Fruit fly (Drosophila melanogaster) whole organism, embryonic: ENCODE measurements around the gene dally.
A peak's percentile ranks its signal among the peaks of the same experiment; 100 is the strongest.

ENCODE experiments used
- Asciz ChIP-seq: fragments of 200-800 bp; sonication (Bioruptor generic); optimal IDR thresholded peaks from 2 replicates; lab custom pipeline; 2017; ENCODE audit warnings: missing biosample characterization, mild to moderate bottlenecking, missing genetic modification characterization, missing genetic modification reagents
- B-H1 ChIP-seq: fragments of 200-800 bp; sonication (Bioruptor generic); IDR thresholded peaks from 3 replicates; pipeline ENCODE4 v1.3.6; 2022; ENCODE audit warnings: missing biosample characterization, missing genetic modification characterization
- Bteb2 ChIP-seq: fragments of 200-800 bp; sonication (Bioruptor generic); optimal IDR thresholded peaks from 2 replicates; lab custom pipeline; 2016; ENCODE audit warnings: missing biosample characterization, missing genetic modification characterization
- CG10274 ChIP-seq: fragments of 200-800 bp; sonication (Bioruptor generic); optimal IDR thresholded peaks from 3 replicates; lab custom pipeline; 2017; ENCODE audit warnings: missing biosample characterization, mild to moderate bottlenecking, missing genetic modification characterization
- CG10654 ChIP-seq: fragments of 200-800 bp; sonication (Bioruptor generic); optimal IDR thresholded peaks from 2 replicates; lab custom pipeline; 2016; ENCODE audit warnings: missing biosample characterization, missing genetic modification characterization
- CG11085 ChIP-seq: fragments of 200-800 bp; sonication (Bioruptor generic); IDR thresholded peaks from 2 replicates; pipeline ENCODE4 v1.3.6; 2022; ENCODE audit warnings: missing biosample characterization, missing genetic modification characterization
- CG12236 ChIP-seq: fragments of 200-800 bp; sonication (Bioruptor generic); optimal IDR thresholded peaks from 2 replicates; lab custom pipeline; 2016; ENCODE audit warnings: missing biosample characterization, missing genetic modification characterization
- CG13296 ChIP-seq: fragments of 200-800 bp; sonication (Bioruptor generic); optimal IDR thresholded peaks from 3 replicates; lab custom pipeline; 2018; ENCODE audit warnings: missing biosample characterization, mild to moderate bottlenecking, missing genetic modification characterization
- CG14441 ChIP-seq: fragments of 200-800 bp; sonication (Bioruptor generic); IDR thresholded peaks from 2 replicates; pipeline ENCODE4 v1.3.6; 2022; ENCODE audit warnings: missing biosample characterization, missing genetic modification characterization
- CG15011 ChIP-seq: fragments of 200-800 bp; sonication (Bioruptor generic); optimal IDR thresholded peaks from 3 replicates; lab custom pipeline; 2018; ENCODE audit warnings: missing biosample characterization, mild to moderate bottlenecking, missing genetic modification characterization
- CG16815 ChIP-seq: fragments of 200-800 bp; sonication (Bioruptor generic); optimal IDR thresholded peaks from 3 replicates; lab custom pipeline; 2017; ENCODE audit warnings: missing biosample characterization, mild to moderate bottlenecking, missing genetic modification characterization
- CG17829 ChIP-seq: fragments of 200-800 bp; optimal IDR thresholded peaks from 2 replicates; lab custom pipeline; 2019; ENCODE audit warnings: missing biosample characterization, mild to moderate bottlenecking, missing genetic modification characterization, moderate library complexity
- CG31441 ChIP-seq: fragments of 200-800 bp; sonication (Bioruptor generic); IDR thresholded peaks from 2 replicates; pipeline ENCODE4 v1.3.6; 2022; ENCODE audit warnings: missing biosample characterization, missing genetic modification characterization
- CG3726 ChIP-seq: fragments of 200-800 bp; sonication (Bioruptor generic); IDR thresholded peaks from 3 replicates; pipeline ENCODE4, ENCODE4 v1.3.6; 2022; ENCODE audit warnings: missing biosample characterization, missing genetic modification characterization
- CG4328 ChIP-seq: fragments of 200-800 bp; sonication (Bioruptor generic); optimal IDR thresholded peaks from 3 replicates; lab custom pipeline; 2017; ENCODE audit warnings: missing biosample characterization, missing genetic modification reagents, missing genetic modification characterization
- CG4424 ChIP-seq: fragments of 200-800 bp; sonication (Bioruptor generic); optimal IDR thresholded peaks from 3 replicates; lab custom pipeline; 2016; ENCODE audit warnings: missing biosample characterization, missing genetic modification characterization
- CG4617 ChIP-seq: fragments of 200-800 bp; sonication (Bioruptor generic); optimal IDR thresholded peaks from 3 replicates; lab custom pipeline; 2016; ENCODE audit warnings: missing biosample characterization, missing genetic modification characterization, borderline replicate concordance
- CG6254 ChIP-seq: fragments of 200-800 bp; sonication (Bioruptor generic); optimal IDR thresholded peaks from 3 replicates; lab custom pipeline; 2017; ENCODE audit warnings: mild to moderate bottlenecking, missing biosample characterization, missing genetic modification reagents, missing genetic modification characterization
- CG8089 ChIP-seq: fragments of 200-800 bp; sonication (Bioruptor generic); optimal IDR thresholded peaks from 3 replicates; lab custom pipeline; 2016; ENCODE audit warnings: missing biosample characterization, missing genetic modification characterization
- CG8359 ChIP-seq: fragments of 200-800 bp; sonication (Bioruptor generic); optimal IDR thresholded peaks from 2 replicates; lab custom pipeline; 2017; ENCODE audit warnings: missing biosample characterization, mild to moderate bottlenecking, missing genetic modification characterization, borderline replicate concordance
- CG9215 ChIP-seq: fragments of 200-800 bp; sonication (Bioruptor generic); IDR thresholded peaks from 2 replicates; pipeline ENCODE4 v1.3.6; 2022; ENCODE audit warnings: missing biosample characterization, missing genetic modification characterization
- Camta ChIP-seq: fragments of 200-800 bp; sonication (Bioruptor generic); optimal IDR thresholded peaks from 2 replicates; lab custom pipeline; 2016; ENCODE audit warnings: missing biosample characterization, missing genetic modification characterization
- Dbx ChIP-seq: fragments of 200-800 bp; sonication (Bioruptor generic); IDR thresholded peaks from 3 replicates; pipeline ENCODE4 v1.3.6; 2022; ENCODE audit warnings: missing biosample characterization, missing genetic modification characterization
- Ets65A ChIP-seq: fragments of 200-800 bp; sonication (Bioruptor generic); peaks from one replicate; lab custom pipeline; 2016; ENCODE audit warnings: missing biosample characterization, missing genetic modification characterization
- Fer1 ChIP-seq: fragments of 200-800 bp; sonication (Bioruptor generic); optimal IDR thresholded peaks from 2 replicates; lab custom pipeline; 2017; ENCODE audit warnings: missing biosample characterization, mild to moderate bottlenecking, missing genetic modification characterization
- Gug ChIP-seq: fragments of 200-800 bp; sonication (Bioruptor generic); IDR thresholded peaks from 4 replicates; pipeline ENCODE4 v1.3.6; 2022; ENCODE audit warnings: missing biosample characterization, missing genetic modification characterization
- Hsf ChIP-seq: fragments of 200-800 bp; sonication (Bioruptor generic); optimal IDR thresholded peaks from 3 replicates; lab custom pipeline; 2016; ENCODE audit warnings: missing biosample characterization, missing genetic modification characterization
- MTF-1 ChIP-seq: fragments of 200-800 bp; sonication (Bioruptor generic); optimal IDR thresholded peaks from 2 replicates; lab custom pipeline; 2018; ENCODE audit warnings: missing biosample characterization, mild to moderate bottlenecking, missing genetic modification characterization, borderline replicate concordance
- Oaz ChIP-seq: fragments of 200-800 bp; sonication (Bioruptor generic); IDR thresholded peaks from 2 replicates; pipeline ENCODE4 v1.3.6; 2022; ENCODE audit warnings: missing biosample characterization, missing genetic modification characterization
- Ptx1 ChIP-seq: fragments of 200-800 bp; sonication (Bioruptor generic); IDR thresholded peaks from 2 replicates; pipeline ENCODE4 v1.3.6; 2022; ENCODE audit warnings: missing biosample characterization, missing genetic modification characterization
- Xrp1 ChIP-seq: fragments of 200-800 bp; sonication (Bioruptor generic); IDR thresholded peaks from 2 replicates; pipeline ENCODE4 v1.3.6; 2022; ENCODE audit warnings: missing biosample characterization, missing genetic modification characterization
- al ChIP-seq: fragments of 200-800 bp; sonication (Bioruptor generic); IDR thresholded peaks from 2 replicates; pipeline ENCODE4 v1.3.6; 2022; ENCODE audit warnings: missing biosample characterization, missing genetic modification characterization
- ase ChIP-seq: fragments of 200-800 bp; sonication (Bioruptor generic); IDR thresholded peaks from 3 replicates; pipeline ENCODE4 v1.3.6; 2022; ENCODE audit warnings: missing biosample characterization, missing genetic modification characterization
- bsh ChIP-seq, 2 experiments: fragments of 200-800 bp; sonication (Bioruptor generic); optimal IDR thresholded peaks; 2 replicates each; lab custom pipeline; 2017 to 2018; ENCODE audit warnings: mild to moderate bottlenecking in 2 of 2, missing biosample characterization in 2 of 2, missing genetic modification characterization in 2 of 2, moderate library complexity in 1 of 2
- fd64A ChIP-seq: fragments of 200-800 bp; sonication (Bioruptor generic); optimal IDR thresholded peaks from 3 replicates; lab custom pipeline; 2018; ENCODE audit warnings: missing biosample characterization, mild to moderate bottlenecking, missing genetic modification characterization
- gem ChIP-seq: fragments of 200-800 bp; sonication (Bioruptor generic); optimal IDR thresholded peaks from 2 replicates; lab custom pipeline; 2019; ENCODE audit warnings: missing biosample characterization, mild to moderate bottlenecking, missing genetic modification characterization, moderate library complexity
- ind ChIP-seq: fragments of 200-800 bp; sonication (Bioruptor generic); optimal IDR thresholded peaks from 3 replicates; lab custom pipeline; 2016; ENCODE audit warnings: missing biosample characterization, missing genetic modification characterization
- lab ChIP-seq: fragments of 200-800 bp; sonication (Bioruptor generic); optimal IDR thresholded peaks from 3 replicates; lab custom pipeline; 2017; ENCODE audit warnings: missing biosample characterization, missing genetic modification characterization, mild to moderate bottlenecking, moderate library complexity, missing genetic modification reagents
- lmd ChIP-seq: fragments of 200-800 bp; sonication (Bioruptor generic); IDR thresholded peaks from 2 replicates; pipeline ENCODE4 v1.3.6; 2022; ENCODE audit warnings: missing biosample characterization, missing genetic modification characterization
- mam ChIP-seq: fragments of 200-800 bp; sonication (Bioruptor generic); optimal IDR thresholded peaks from 3 replicates; lab custom pipeline; 2016; ENCODE audit warnings: missing biosample characterization, missing genetic modification characterization
- nau ChIP-seq: fragments of 200-800 bp; sonication (Bioruptor generic); optimal IDR thresholded peaks from 3 replicates; lab custom pipeline; 2017; ENCODE audit warnings: missing biosample characterization, mild to moderate bottlenecking, missing genetic modification characterization, missing genetic modification reagents
- nom ChIP-seq: fragments of 200-800 bp; sonication (Bioruptor generic); optimal IDR thresholded peaks from 2 replicates; lab custom pipeline; 2017; ENCODE audit warnings: missing biosample characterization, missing genetic modification characterization, mild to moderate bottlenecking, moderate library complexity, missing genetic modification reagents
- onecut ChIP-seq: fragments of 200-800 bp; sonication (Bioruptor generic); IDR thresholded peaks from 2 replicates; pipeline ENCODE4 v1.3.6; 2022; ENCODE audit warnings: missing biosample characterization, missing genetic modification characterization
- pnt ChIP-seq: fragments of 200-800 bp; sonication (Bioruptor generic); optimal IDR thresholded peaks from 3 replicates; lab custom pipeline; 2016; ENCODE audit warnings: missing biosample characterization, missing genetic modification characterization
- pum ChIP-seq: fragments of 200-800 bp; sonication (Bioruptor generic); optimal IDR thresholded peaks from 2 replicates; lab custom pipeline; 2016; ENCODE audit warnings: missing biosample characterization, missing genetic modification characterization
- so ChIP-seq: fragments of 200-800 bp; sonication (Bioruptor generic); IDR thresholded peaks from 3 replicates; pipeline ENCODE4 v1.3.6; 2022; ENCODE audit warnings: missing biosample characterization, missing genetic modification characterization
- tll ChIP-seq, 2 experiments: fragments of 200-800 bp in 1 of 2; fragments of >200 bp in 1 of 2; sonication (Bioruptor generic) in 1 of 2; optimal IDR thresholded peaks; 2 replicates each; lab custom pipeline; 2017 to 2019; ENCODE audit warnings: missing biosample characterization in 2 of 2, missing genetic modification characterization in 2 of 2, mild to moderate bottlenecking in 1 of 2, moderate library complexity in 1 of 2
- trem ChIP-seq: fragments of 200-800 bp; optimal IDR thresholded peaks from 3 replicates; lab custom pipeline; 2019; ENCODE audit warnings: missing biosample characterization, mild to moderate bottlenecking, missing genetic modification characterization, moderate library complexity
- unpg ChIP-seq: fragments of 200-800 bp; sonication (Bioruptor generic); optimal IDR thresholded peaks from 3 replicates; lab custom pipeline; 2018; ENCODE audit warnings: missing biosample characterization, mild to moderate bottlenecking, missing genetic modification characterization, moderate library complexity
- zfh1 ChIP-seq: fragments of 200-800 bp; sonication (Bioruptor generic); IDR thresholded peaks from 3 replicates; pipeline ENCODE4 v1.3.6; 2022; ENCODE audit warnings: missing biosample characterization, missing genetic modification characterization

The dally gene

DNA sequence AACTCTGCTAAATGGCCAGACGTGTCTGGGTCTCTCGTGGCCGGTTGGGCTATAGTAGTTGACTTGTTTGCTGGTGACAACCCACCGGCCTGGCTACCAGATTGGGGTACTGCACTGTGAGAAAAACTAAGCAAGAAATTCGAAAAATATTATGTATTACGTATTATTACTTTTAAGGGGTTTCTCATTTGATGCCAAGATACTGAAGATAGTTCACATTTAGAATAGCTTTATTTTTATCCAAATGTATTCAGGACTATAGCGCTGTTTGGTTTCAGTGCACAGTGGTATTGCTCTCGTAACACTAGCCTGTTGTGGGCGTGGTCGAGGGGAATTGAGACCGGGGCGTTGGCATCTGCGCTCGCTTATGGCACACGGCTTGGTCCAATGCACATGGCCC lies 93.4 kb downstream of the dally start (continued):
- TF ChIP-seq CG4617 (GFP tag; lab: Kevin White, UChicago) = peak; percentile 15
- TF ChIP-seq CG4424 = peak; percentile 66
- peak; percentile 53 for TF ChIP-seq onecut
- TF ChIP-seq CG11085 (GFP tag; lab: Robert Waterston, UW) = no peak
- no peak for TF ChIP-seq tll (GFP tag; optimal IDR thresholded peaks at IDR 0.05; lab: Kevin White, UChicago)
- peak; percentile 71 for TF ChIP-seq lmd (GFP tag; lab: Robert Waterston, UW)
- peak; percentile 18 for TF ChIP-seq pnt (GFP tag; lab: Kevin White, UChicago)
- TF ChIP-seq CG8089 (GFP tag; lab: Kevin White, UChicago) = peak; percentile 1
- TF ChIP-seq zfh1 (GFP tag; lab: Robert Waterston, UW) = peak; percentile 73; the same call in 2 of the 3 replicates
- TF ChIP-seq CG12236 = peak; percentile 20
- TF ChIP-seq Fer1 (GFP tag; lab: Kevin White, UChicago) = peak; percentile 84
- peak; percentile 57 for TF ChIP-seq CG13296 (GFP tag; lab: Kevin White, UChicago)
- TF ChIP-seq Xrp1 = peak; percentile 67; the same call in 1 of the 2 replicates
- TF ChIP-seq MTF-1 = peak; percentile 4
- peak; percentile 76 for TF ChIP-seq Ptx1 (GFP tag; lab: Robert Waterston, UW)
- peak; percentile 64 for TF ChIP-seq al
- peak; percentile 60 for TF ChIP-seq nau (GFP tag; lab: Kevin White, UChicago)
- peak; percentile 46 for TF ChIP-seq CG10654 (GFP tag; lab: Kevin White, UChicago)
- TF ChIP-seq Asciz (GFP tag; lab: Kevin White, UChicago) = peak; percentile 59
- peak; percentile 39 for TF ChIP-seq Bteb2 (GFP tag; lab: Kevin White, UChicago)
- peak; percentile 51 for TF ChIP-seq pum (GFP tag; lab: Kevin White, UChicago)
- peak; percentile 50; the same call in 1 of the 3 replicates for TF ChIP-seq CG3726
- peak; percentile 9 for TF ChIP-seq CG16815
- peak; percentile 8 for TF ChIP-seq CG4328 (GFP tag; lab: Kevin White, UChicago)
- peak; percentile 45 for TF ChIP-seq CG10274 (GFP tag; lab: Kevin White, UChicago)
- peak; percentile 71 for TF ChIP-seq CG14441 (GFP tag; lab: Robert Waterston, UW)
- peak; percentile 62 for TF ChIP-seq CG17829 (tag; lab: Kevin White, UChicago)
- TF ChIP-seq gem (tag; lab: Kevin White, UChicago) = peak; percentile 79
- peak; percentile 12 for TF ChIP-seq CG8359 (GFP tag; lab: Kevin White, UChicago)
- TF ChIP-seq ase = peak; percentile 51; the same call in 1 of the 3 replicates
- TF ChIP-seq ind (GFP tag; lab: Kevin White, UChicago) = peak; percentile 69
- peak; percentile 22 for TF ChIP-seq CG6254 (GFP tag; lab: Kevin White, UChicago)
- no peak for TF ChIP-seq Oaz (GFP tag; lab: Robert Waterston, UW)
- peak; percentile 78 for TF ChIP-seq CG31441 (GFP tag; lab: Robert Waterston, UW)
- peak; percentile 51 for TF ChIP-seq mam (GFP tag; lab: Kevin White, UChicago)
- TF ChIP-seq fd64A (GFP tag; lab: Kevin White, UChicago) = peak; percentile 1
- peak; percentile 17 for TF ChIP-seq trem (tag; lab: Kevin White, UChicago)
- TF ChIP-seq so (GFP tag; lab: Robert Waterston, UW) = peak; percentile 75; the same call in 1 of the 3 replicates
- TF ChIP-seq B-H1 (GFP tag; lab: Robert Waterston, UW) = peak; percentile 60; the same call in 2 of the 3 replicates
- TF ChIP-seq Ets65A = no peak
- TF ChIP-seq Gug (GFP tag; lab: Robert Waterston, UW) = peak; percentile 14; the same call in 1 of the 4 replicates
- TF ChIP-seq lab = peak; percentile 80
- peak; percentile 36 for TF ChIP-seq CG15011 (GFP tag; lab: Kevin White, UChicago)
- peak; percentile 79 for TF ChIP-seq unpg (GFP tag; lab: Kevin White, UChicago)
- TF ChIP-seq Hsf (GFP tag; lab: Kevin White, UChicago) = peak; percentile 51
- no peak for TF ChIP-seq nom (GFP tag; lab: Kevin White, UChicago)
- peak; percentile 66 for TF ChIP-seq Camta (GFP tag; lab: Kevin White, UChicago)
- TF ChIP-seq Dbx (GFP tag; lab: Robert Waterston, UW) = peak; percentile 59; the same call in 1 of the 3 replicates
- TF ChIP-seq bsh (GFP tag; optimal IDR thresholded peaks at IDR 0.05; lab: Kevin White, UChicago) = peak in 1 of 2 experiments; percentile 75
- TF ChIP-seq CG9215 (GFP tag; lab: Robert Waterston, UW) = no peak
